Worm (Caenorhabditis elegans): ENCODE measurements around the gene F25E2.2.
A peak's percentile ranks its signal among the peaks of the same experiment; 100 is the strongest.

ce11 chrX:823736-824135, 13.1 kb upstream of the F25E2.2 start:
- no peak for TF ChIP-seq nhr-11 (tag; optimal IDR thresholded peaks at IDR 0.05)
- TF ChIP-seq nhr-76 (tag; optimal IDR thresholded peaks at IDR 0.05) = no peak
- TF ChIP-seq nhr-12 (tag; optimal IDR thresholded peaks at IDR 0.05) = no peak
- no peak for TF ChIP-seq aly-2 (tag; optimal IDR thresholded peaks at IDR 0.05)
- no peak for TF ChIP-seq nhr-77 (tag; optimal IDR thresholded peaks at IDR 0.05)
- TF ChIP-seq jun-1 (tag; optimal IDR thresholded peaks at IDR 0.05) = peak; percentile 6
- no peak for TF ChIP-seq fos-1 (tag; optimal IDR thresholded peaks at IDR 0.05)
- TF ChIP-seq egl-27 (tag; optimal IDR thresholded peaks at IDR 0.05) = no peak
- no peak for TF ChIP-seq nhr-25 (tag; optimal IDR thresholded peaks at IDR 0.05)
- TF ChIP-seq mml-1 (tag; optimal IDR thresholded peaks at IDR 0.05) = no peak
- no peak for TF ChIP-seq ama-1 (optimal IDR thresholded peaks at IDR 0.05)
- TF ChIP-seq ceh-82 (tag; optimal IDR thresholded peaks at IDR 0.05) = no peak
- TF ChIP-seq tbx-2 (tag; optimal IDR thresholded peaks at IDR 0.05) = no peak

Measured in whole organism, L3 larva.